Worm (Caenorhabditis elegans): ENCODE results near the gene C01G6.4.

The C01G6.4 gene

ce11 chrII:9291632-9292031, 18.8 kb upstream of the C01G6.4 start, which contains the start of gene acs-7:
TSS of gene acs-7 (plus strand) at chrII:9292017.
- no peak for TF ChIP-seq fkh-10 (GFP tag; optimal IDR thresholded peaks at IDR 0.05)
- peak; percentile 94 for TF ChIP-seq elt-2 (tag; optimal IDR thresholded peaks at IDR 0.05)

ce11 chrII:9289127-9289526, 16.3 kb upstream of the C01G6.4 start:
- TF ChIP-seq mec-3 (tag; optimal IDR thresholded peaks at IDR 0.05; ENCODE audit: borderline replicate concordance): no peak
- no peak for TF ChIP-seq pax-1 (tag; optimal IDR thresholded peaks at IDR 0.05)
- TF ChIP-seq nfya-1 (tag; optimal IDR thresholded peaks at IDR 0.05): no peak
- no peak for TF ChIP-seq rnt-1 (tag; optimal IDR thresholded peaks at IDR 0.05)
- TF ChIP-seq fkh-10 (GFP tag; optimal IDR thresholded peaks at IDR 0.05): no peak

ce11 chrII:9285171-9286025, 12.6 kb upstream of the C01G6.4 start, which contains the start of gene mtrr-1:
TSS of gene mtrr-1 (plus strand) at chrII:9285975.
- TF ChIP-seq nfya-1 (tag; optimal IDR thresholded peaks at IDR 0.05): no peak
- TF ChIP-seq ceh-19 (GFP tag; optimal IDR thresholded peaks at IDR 0.05): no peak
- TF ChIP-seq pros-1 (tag; optimal IDR thresholded peaks at IDR 0.05): no peak
- no peak for TF ChIP-seq pax-1 (tag; optimal IDR thresholded peaks at IDR 0.05)
- TF ChIP-seq pqm-1 (tag; optimal IDR thresholded peaks at IDR 0.05): no peak
- TF ChIP-seq ama-1 (optimal IDR thresholded peaks at IDR 0.05): peak; percentile 64
- no peak for TF ChIP-seq tbx-2 (tag; optimal IDR thresholded peaks at IDR 0.05)
- no peak for TF ChIP-seq unc-42 (tag; optimal IDR thresholded peaks at IDR 0.05)
- TF ChIP-seq K02D7.2 (tag; optimal IDR thresholded peaks at IDR 0.05): no peak

- TF ChIP-seq sox-2 (GFP tag; IDR thresholded peaks at IDR 0.05) (no peak), ttx-3 (tag; optimal IDR thresholded peaks at IDR 0.05) (no peak), hlh-6 (tag; optimal IDR thresholded peaks at IDR 0.05) (no peak), tbx-2 (tag; optimal IDR thresholded peaks at IDR 0.05) (peak; percentile 31), lin-11 (tag; optimal IDR thresholded peaks at IDR 0.05) (no peak), pag-3 (tag; optimal IDR thresholded peaks at IDR 0.05; ENCODE audit: borderline replicate concordance) (no peak), odd-2 (tag; optimal IDR thresholded peaks at IDR 0.05) (no peak), ceh-34 (tag; optimal IDR thresholded peaks at IDR 0.05) (peak; percentile 47), tbx-7 (tag; optimal IDR thresholded peaks at IDR 0.05) (no peak), fkh-6 (tag; optimal IDR thresholded peaks at IDR 0.05) (no peak), madf-2 (tag; optimal IDR thresholded peaks at IDR 0.05) (no peak), ceh-31 (tag; optimal IDR thresholded peaks at IDR 0.05) (no peak), pax-1 (tag; optimal IDR thresholded peaks at IDR 0.05) (peak; percentile 23), nfya-1 (tag; optimal IDR thresholded peaks at IDR 0.05) (peak; percentile 14), Y22D7AL.16 (tag; optimal IDR thresholded peaks at IDR 0.05) (no peak), ceh-22 (tag; optimal IDR thresholded peaks at IDR 0.05) (peak; percentile 9), npax-4 (tag; optimal IDR thresholded peaks at IDR 0.05) (no peak), fax-1 (tag; optimal IDR thresholded peaks at IDR 0.05) (no peak)
These were observed 11.7 kb upstream of the C01G6.4 start for ce11 chrII:9284358-9285170.

- TF ChIP-seq ceh-18 (tag; optimal IDR thresholded peaks at IDR 0.05) (peak; percentile 48), hlh-30 (tag; optimal IDR thresholded peaks at IDR 0.05; ENCODE audit: insufficient read depth) (peak; percentile 55), tbx-2 (tag; optimal IDR thresholded peaks at IDR 0.05) (peak; percentile 20), ceh-34 (tag; optimal IDR thresholded peaks at IDR 0.05) (no peak), pag-3 (tag; optimal IDR thresholded peaks at IDR 0.05; ENCODE audit: borderline replicate concordance) (no peak), nfya-1 (tag; optimal IDR thresholded peaks at IDR 0.05) (peak; percentile 24), elt-2 (tag; optimal IDR thresholded peaks at IDR 0.05) (peak; percentile 58), unc-55 (GFP tag; optimal IDR thresholded peaks at IDR 0.05) (peak; percentile 84)
These were observed 11.0 kb upstream of the C01G6.4 start for ce11 chrII:9283668-9284357.

Data from whole organism, late embryonic.